Worm (Caenorhabditis elegans) whole organism, early embryonic: ENCODE results near the gene ZC190.7.

ENCODE experiments used
- B0310.2 ChIP-seq: sonication (generic microtip); optimal IDR thresholded peaks from 2 replicates; lab custom pipeline; 2016; ENCODE audit warnings: mild to moderate bottlenecking, missing genetic modification characterization, missing compliant biosample characterization
- F13C5.2 ChIP-seq: sonication (generic microtip); optimal IDR thresholded peaks from 2 replicates; lab custom pipeline; 2017; ENCODE audit warnings: mild to moderate bottlenecking, missing genetic modification characterization, inconsistent platforms, missing compliant biosample characterization
- aly-1 ChIP-seq: sonication (generic microtip); optimal IDR thresholded peaks from 2 replicates; lab custom pipeline; 2016; ENCODE audit warnings: missing genetic modification characterization, missing compliant biosample characterization
- ama-1 ChIP-seq: fragments of 150-350 bp; optimal IDR thresholded peaks from 2 replicates; lab custom pipeline; 2014
- ceh-13 ChIP-seq: fragments of 200-800 bp; sonication (Bioruptor generic); optimal IDR thresholded peaks from 2 replicates; lab custom pipeline; 2018; ENCODE audit warnings: mild to moderate bottlenecking, missing genetic modification characterization, missing compliant biosample characterization
- hnd-1 ChIP-seq: sonication (generic microtip); optimal IDR thresholded peaks from 2 replicates; lab custom pipeline; 2016; ENCODE audit warnings: missing genetic modification characterization, missing compliant biosample characterization
- scrt-1 ChIP-seq: fragments of 200-800 bp; sonication (Bioruptor generic); IDR thresholded peaks from 2 replicates; pipeline ENCODE4 v1.3.6; 2022; ENCODE audit warnings: missing genetic modification characterization, missing compliant biosample characterization
- sea-1 ChIP-seq: fragments of 200-800 bp; sonication (Bioruptor generic); conservative IDR thresholded peaks from 2 replicates; pipeline ENCODE4 v1.3.6; 2022; ENCODE audit warnings: missing genetic modification characterization, missing compliant biosample characterization
- tbx-11 ChIP-seq: fragments of 200-800 bp; sonication (Bioruptor generic); IDR thresholded peaks from 2 replicates; pipeline ENCODE4 v1.3.6; 2022; ENCODE audit warnings: missing genetic modification characterization, missing compliant biosample characterization

- TF ChIP-seq ceh-13 (no peak), ama-1 (lab: Kevin White, UChicago) (no peak), aly-1 (no peak), sea-1 (GFP tag; lab: Robert Waterston, UW) (no peak), hnd-1 (no peak), B0310.2 (tag; lab: Kevin White, UChicago) (no peak), tbx-11 (GFP tag; lab: Robert Waterston, UW) (no peak), scrt-1 (GFP tag; lab: Robert Waterston, UW) (no peak), F13C5.2 (tag; lab: Kevin White, UChicago) (no peak)
These were observed 40.4 kb upstream of the ZC190.7 start, which contains the start of gene ZC196.9 for ce11 chrV:8727077-8727476.
